Fruit fly (Drosophila melanogaster): Measurements from ENCODE around the gene CG6788.

The CG6788 gene

dm6 chrX:17887877-17888276 is at the start of gene CG6788:
TSS of gene CG6788 (plus strand) at chrX:17888177.
- no peak for TF ChIP-seq CG17801 (GFP tag; optimal IDR thresholded peaks at IDR 0.05; ENCODE audit: partially characterized antibody)

dm6 chrX:17841923-17842322 is 46.1 kb upstream of the CG6788 start, which contains the start of gene Taf9:
TSS of gene Taf9 (plus strand) at chrX:17842161.
- no peak for TF ChIP-seq CG17801 (GFP tag; optimal IDR thresholded peaks at IDR 0.05; ENCODE audit: partially characterized antibody)

dm6 chrX:17844623-17845022 is 43.4 kb upstream of the CG6788 start, which contains the start of the genes CG8142 and Ucp4A:
TSS of gene CG8142 (minus strand) at chrX:17844704.
TSS of gene Ucp4A (plus strand) at chrX:17844949.
- peak; percentile 96 for TF ChIP-seq CG17801 (GFP tag; optimal IDR thresholded peaks at IDR 0.05; ENCODE audit: partially characterized antibody)

dm6 chrX:17845820-17846379 is 42.1 kb upstream of the CG6788 start:
- TF ChIP-seq CG17801 (GFP tag; optimal IDR thresholded peaks at IDR 0.05; ENCODE audit: partially characterized antibody), result no peak

dm6 chrX:17850179-17850578 is 37.8 kb upstream of the CG6788 start, which contains the start of the genes CG15814 and Spt7:
TSS of gene CG15814 (minus strand) at chrX:17850342.
TSS of gene Spt7 (plus strand) at chrX:17850460.
- peak; percentile 63 for TF ChIP-seq CG17801 (GFP tag; optimal IDR thresholded peaks at IDR 0.05; ENCODE audit: partially characterized antibody)

dm6 chrX:17852457-17852856 is 35.5 kb upstream of the CG6788 start, which contains the start of gene CG32554:
TSS of gene CG32554 (minus strand) at chrX:17852685.
- no peak for TF ChIP-seq CG17801 (GFP tag; optimal IDR thresholded peaks at IDR 0.05; ENCODE audit: partially characterized antibody)

- TF ChIP-seq CG17801 (GFP tag; optimal IDR thresholded peaks at IDR 0.05; ENCODE audit: partially characterized antibody), result no peak
These were observed 31.9 kb upstream of the CG6788 start, which contains the start of gene Mco4 for dm6 chrX:17856029-17856428. TSS of gene Mco4 (minus strand) at chrX:17856129.

- TF ChIP-seq CG17801 (GFP tag; optimal IDR thresholded peaks at IDR 0.05; ENCODE audit: partially characterized antibody), result peak; percentile 65
These were observed 31.3 kb upstream of the CG6788 start, which contains the start of gene Srx for dm6 chrX:17856458-17857277. TSS of gene Srx (plus strand) at chrX:17856974.

- no peak for TF ChIP-seq CG17801 (GFP tag; optimal IDR thresholded peaks at IDR 0.05; ENCODE audit: partially characterized antibody)
These were observed 30.2 kb upstream of the CG6788 start for dm6 chrX:17857809-17858208.

- TF ChIP-seq CG17801 (GFP tag; optimal IDR thresholded peaks at IDR 0.05; ENCODE audit: partially characterized antibody), result peak; percentile 54
These were observed 27.3 kb upstream of the CG6788 start, which contains the start of the genes Arp8 and CG6769 for dm6 chrX:17860711-17861110. TSS of gene Arp8 (minus strand) at chrX:17860800. TSS of gene CG6769 (plus strand) at chrX:17861002.

dm6 chrX:17865103-17865502 is 22.9 kb upstream of the CG6788 start:
- TF ChIP-seq CG17801 (GFP tag; optimal IDR thresholded peaks at IDR 0.05; ENCODE audit: partially characterized antibody), result no peak

- TF ChIP-seq CG17801 (GFP tag; optimal IDR thresholded peaks at IDR 0.05; ENCODE audit: partially characterized antibody), result no peak
These were observed 17.2 kb upstream of the CG6788 start for dm6 chrX:17870614-17871394.

dm6 chrX:17872310-17872709 is 15.7 kb upstream of the CG6788 start:
- TF ChIP-seq CG17801 (GFP tag; optimal IDR thresholded peaks at IDR 0.05; ENCODE audit: partially characterized antibody), result no peak

- no peak for TF ChIP-seq CG17801 (GFP tag; optimal IDR thresholded peaks at IDR 0.05; ENCODE audit: partially characterized antibody)
These were observed 14.6 kb upstream of the CG6788 start for dm6 chrX:17873329-17873728.

- TF ChIP-seq CG17801 (GFP tag; optimal IDR thresholded peaks at IDR 0.05; ENCODE audit: partially characterized antibody), result no peak
These were observed 12.9 kb upstream of the CG6788 start for dm6 chrX:17875014-17875589.

Data from ovary, adult (tissue).